Worm (Caenorhabditis elegans) whole organism, young adult: ENCODE data around the gene ttx-3.
A peak's percentile ranks its signal among the peaks of the same experiment; 100 is the strongest.

ENCODE experiments used
- B0019.2 ChIP-seq: fragments of 200-800 bp; sonication (Bioruptor generic); conservative IDR thresholded peaks from 2 replicates; pipeline ENCODE4 v1.3.6; 2022; ENCODE audit warnings: missing genetic modification reagents, missing genetic modification characterization, missing compliant biosample characterization
- B0261.1 ChIP-seq: sonication (generic microtip); optimal IDR thresholded peaks from 2 replicates; lab custom pipeline; 2016; ENCODE audit warnings: mild to moderate bottlenecking, missing genetic modification characterization, moderate library complexity, missing compliant biosample characterization
- C06A6.2 ChIP-seq: fragments of 200-800 bp; sonication (Bioruptor generic); conservative IDR thresholded peaks from 2 replicates; pipeline ENCODE4 v1.3.6; 2022; ENCODE audit warnings: missing genetic modification characterization, missing compliant biosample characterization
- F22D6.2 ChIP-seq: sonication (generic microtip); optimal IDR thresholded peaks from 2 replicates; lab custom pipeline; 2016; ENCODE audit warnings: mild to moderate bottlenecking, missing genetic modification characterization, missing compliant biosample characterization
- F39B2.1 ChIP-seq: fragments of 200-800 bp; sonication (Bioruptor generic); IDR thresholded peaks from 2 replicates; pipeline ENCODE4 v1.3.6; 2022; ENCODE audit warnings: missing genetic modification reagents, missing genetic modification characterization, missing compliant biosample characterization
- F49E8.2 ChIP-seq: sonication (generic microtip); optimal IDR thresholded peaks from 3 replicates; lab custom pipeline; 2017; ENCODE audit warnings: missing genetic modification characterization, mild to moderate bottlenecking, missing compliant biosample characterization, antibody characterized with exemption, moderate library complexity; ENCODE audit not compliant: insufficient read depth
- Y56A3A.18 ChIP-seq: fragments of 200-800 bp; sonication (Bioruptor generic); IDR thresholded peaks from 2 replicates; pipeline ENCODE4 v1.3.6; 2022; ENCODE audit warnings: missing genetic modification reagents, missing genetic modification characterization, missing compliant biosample characterization
- akir-1 ChIP-seq: fragments of 200-800 bp; sonication (Bioruptor generic); optimal IDR thresholded peaks from 2 replicates; lab custom pipeline; 2018; ENCODE audit warnings: mild to moderate bottlenecking, missing genetic modification characterization, moderate library complexity, missing compliant biosample characterization
- ama-1 ChIP-seq, 3 experiments: fragments of 150-350 bp in 1 of 3; sonication (generic microtip) in 2 of 3; optimal IDR thresholded peaks; 2 replicates each; lab custom pipeline; 2014 to 2018; ENCODE audit warnings: missing biosample characterization in 2 of 3, missing genetic modification characterization in 2 of 3, missing genetic modification reagents in 2 of 3
- aptf-2 ChIP-seq: fragments of 200-800 bp; sonication (Bioruptor generic); conservative IDR thresholded peaks from 2 replicates; pipeline ENCODE4 v1.3.6; 2022; ENCODE audit warnings: missing genetic modification reagents, missing genetic modification characterization, missing compliant biosample characterization
- bed-2 ChIP-seq: fragments of 200-800 bp; sonication (Bioruptor generic); IDR thresholded peaks from 2 replicates; pipeline ENCODE4 v1.3.6; 2022; ENCODE audit warnings: missing genetic modification reagents, missing genetic modification characterization, missing compliant biosample characterization
- ceh-27 ChIP-seq: fragments of 200-800 bp; sonication (Bioruptor generic); optimal IDR thresholded peaks from 2 replicates; lab custom pipeline; 2018; ENCODE audit warnings: mild to moderate bottlenecking, missing genetic modification characterization, moderate library complexity, missing compliant biosample characterization
- ceh-58 ChIP-seq: fragments of 200-800 bp; sonication (Bioruptor generic); IDR thresholded peaks from 2 replicates; pipeline ENCODE4 v1.3.6; 2022; ENCODE audit warnings: missing genetic modification characterization, missing compliant biosample characterization
- die-1 ChIP-seq: sonication (generic microtip); optimal IDR thresholded peaks from 2 replicates; lab custom pipeline; 2016; ENCODE audit warnings: missing genotype, mild to moderate bottlenecking, missing genetic modification characterization, missing compliant biosample characterization
- dpff-1 ChIP-seq: sonication (generic microtip); optimal IDR thresholded peaks from 2 replicates; lab custom pipeline; 2017; ENCODE audit warnings: mild to moderate bottlenecking, missing genetic modification characterization, missing compliant biosample characterization
- egrh-3 ChIP-seq: fragments of 200-800 bp; sonication (Bioruptor generic); IDR thresholded peaks from 2 replicates; pipeline ENCODE4 v1.3.6; 2022; ENCODE audit warnings: missing genetic modification reagents, missing genetic modification characterization, missing compliant biosample characterization
- ets-4 ChIP-seq: fragments of 200-800 bp; sonication (Bioruptor generic); optimal IDR thresholded peaks from 2 replicates; lab custom pipeline; 2018; ENCODE audit warnings: mild to moderate bottlenecking, missing genetic modification characterization, missing compliant biosample characterization
- gei-17 ChIP-seq: fragments of 200-800 bp; sonication (Bioruptor generic); optimal IDR thresholded peaks from 2 replicates; lab custom pipeline; 2018; ENCODE audit warnings: mild to moderate bottlenecking, missing genetic modification characterization, missing compliant biosample characterization
- him-1 ChIP-seq: sonication (generic microtip); optimal IDR thresholded peaks from 2 replicates; lab custom pipeline; 2016; ENCODE audit warnings: missing genotype, missing genetic modification reagents, missing genetic modification characterization, missing compliant biosample characterization
- hmg-1.2 ChIP-seq: fragments of 200-800 bp; sonication (Bioruptor generic); IDR thresholded peaks from 2 replicates; pipeline ENCODE4 v1.3.6; 2022; ENCODE audit warnings: missing genetic modification reagents, missing genetic modification characterization, missing compliant biosample characterization
- hsf-1 ChIP-seq: fragments of 200-800 bp; sonication (Bioruptor generic); IDR thresholded peaks from 2 replicates; pipeline ENCODE4 v1.3.6; 2022; ENCODE audit warnings: missing genetic modification reagents, missing genetic modification characterization, missing compliant biosample characterization
- lag-1 ChIP-seq: fragments of 200-800 bp; sonication (Bioruptor generic); IDR thresholded peaks from 2 replicates; pipeline ENCODE4 v1.3.6; 2022; ENCODE audit warnings: missing genetic modification reagents, missing genetic modification characterization, missing compliant biosample characterization
- let-526 ChIP-seq: fragments of 200-800 bp; sonication (Bioruptor generic); IDR thresholded peaks from 2 replicates; pipeline ENCODE4 v1.3.6; 2022; ENCODE audit warnings: missing genetic modification reagents, missing genetic modification characterization, missing compliant biosample characterization
- lin-26 ChIP-seq: fragments of 200-800 bp; sonication (Bioruptor generic); IDR thresholded peaks from 2 replicates; pipeline ENCODE4 v1.3.6; 2022; ENCODE audit warnings: missing genetic modification reagents, missing genetic modification characterization, missing compliant biosample characterization
- lin-40 ChIP-seq: sonication (generic microtip); optimal IDR thresholded peaks from 2 replicates; lab custom pipeline; 2016; ENCODE audit warnings: missing genetic modification characterization, mild to moderate bottlenecking, missing compliant biosample characterization, missing genotype, missing genetic modification reagents
- madf-6 ChIP-seq: fragments of 200-800 bp; sonication (Bioruptor generic); IDR thresholded peaks from 2 replicates; pipeline ENCODE4 v1.3.6; 2022; ENCODE audit warnings: missing genetic modification reagents, missing genetic modification characterization, missing compliant biosample characterization
- mcd-1 ChIP-seq: fragments of 200-800 bp; sonication (Bioruptor generic); IDR thresholded peaks from 2 replicates; pipeline ENCODE4 v1.3.6; 2022; ENCODE audit warnings: missing genetic modification reagents, missing genetic modification characterization, missing compliant biosample characterization
- mxl-1 ChIP-seq: sonication (generic microtip); optimal IDR thresholded peaks from 2 replicates; lab custom pipeline; 2016; ENCODE audit warnings: missing genetic modification characterization, missing compliant biosample characterization
- nfya-1 ChIP-seq: sonication (generic microtip); optimal IDR thresholded peaks from 2 replicates; lab custom pipeline; 2017; ENCODE audit warnings: antibody characterized with exemption, missing compliant biosample characterization, missing genetic modification characterization, borderline replicate concordance; ENCODE audit not compliant: insufficient read depth
- nfya-2 ChIP-seq: fragments of 200-800 bp; sonication (Bioruptor generic); IDR thresholded peaks from 2 replicates; pipeline ENCODE4 v1.3.6; 2022; ENCODE audit warnings: missing genetic modification reagents, missing genetic modification characterization, missing compliant biosample characterization
- nfyb-1 ChIP-seq: fragments of 200-800 bp; sonication (Bioruptor generic); IDR thresholded peaks from 2 replicates; pipeline ENCODE4 v1.3.6; 2022; ENCODE audit warnings: missing genetic modification reagents, missing genetic modification characterization, missing compliant biosample characterization
- rcor-1 ChIP-seq: fragments of 200-800 bp; sonication (Bioruptor generic); IDR thresholded peaks from 2 replicates; pipeline ENCODE4 v1.3.6; 2022; ENCODE audit warnings: missing genetic modification reagents, missing genetic modification characterization, missing compliant biosample characterization
- rpc-1 ChIP-seq, 2 experiments: fragments of 150-350 bp in 1 of 2; sonication (generic microtip) in 1 of 2; optimal IDR thresholded peaks; 2 replicates each; lab custom pipeline; 2014 to 2018; ENCODE audit warnings: missing biosample characterization in 1 of 2, missing genetic modification characterization in 1 of 2, missing genetic modification reagents in 1 of 2, missing genotype in 1 of 2
- somi-1 ChIP-seq: fragments of 200-800 bp; sonication (Bioruptor generic); optimal IDR thresholded peaks from 2 replicates; lab custom pipeline; 2018; ENCODE audit warnings: mild to moderate bottlenecking, missing genetic modification characterization, missing compliant biosample characterization
- tbp1 ChIP-seq: fragments of 200-800 bp; sonication (Bioruptor generic); optimal IDR thresholded peaks from 2 replicates; lab custom pipeline; 2018; ENCODE audit warnings: mild to moderate bottlenecking, missing genetic modification characterization, missing compliant biosample characterization
- unc-130 ChIP-seq: sonication (generic microtip); optimal IDR thresholded peaks from 2 replicates; lab custom pipeline; 2016; ENCODE audit warnings: missing genetic modification reagents, missing genetic modification characterization, missing compliant biosample characterization
- zfh-2 ChIP-seq: fragments of 200-800 bp; sonication (Bioruptor generic); conservative IDR thresholded peaks from 2 replicates; pipeline ENCODE4 v1.3.6; 2022; ENCODE audit warnings: missing genetic modification reagents, missing genetic modification characterization, missing compliant biosample characterization
- ztf-28 ChIP-seq: fragments of 200-800 bp; sonication (Bioruptor generic); IDR thresholded peaks from 2 replicates; pipeline ENCODE4 v1.3.6; 2022; ENCODE audit warnings: missing genetic modification reagents, missing genetic modification characterization, missing compliant biosample characterization

ttx-3 gene

ce11 chrX:11769278-11769677 is at the start of gene ttx-3:
TSS of gene ttx-3 (minus strand) at chrX:11769378.
- TF ChIP-seq mcd-1 (GFP tag; lab: Robert Waterston, UW) (no peak), nfya-1 (tag; lab: Kevin White, UChicago) (no peak)
- TF ChIP-seq, all 124 proteins: peak for 0

DNA sequence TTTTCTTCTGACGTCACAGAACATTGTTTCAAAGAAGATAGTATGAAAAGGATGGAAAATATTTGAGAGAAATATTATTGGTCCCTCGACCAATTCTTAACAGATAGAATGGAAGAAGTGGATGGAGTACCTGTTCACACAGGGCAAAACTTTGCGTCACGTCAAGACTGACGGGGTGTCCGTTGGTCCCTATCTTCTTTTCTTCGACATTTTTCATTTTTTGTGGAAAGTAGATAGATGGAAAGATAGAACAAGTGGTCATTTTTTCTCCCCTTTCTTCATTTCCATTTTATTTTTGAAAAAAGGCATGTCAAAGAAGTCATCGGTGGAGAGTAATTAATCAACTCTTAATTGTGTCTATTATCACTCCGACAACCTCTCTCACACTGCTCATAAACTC is 49.5 kb upstream of the ttx-3 start:
- TF ChIP-seq nfyb-1 (GFP tag; lab: Robert Waterston, UW) (no peak), hsf-1 (GFP tag; lab: Robert Waterston, UW) (no peak), egrh-3 (no peak), ztf-28 (GFP tag; lab: Robert Waterston, UW) (no peak), aptf-2 (no peak), lag-1 (no peak), rpc-1 (optimal IDR thresholded peaks at IDR 0.05; lab: Kevin White, UChicago) (no peak), rpc-1 (tag; optimal IDR thresholded peaks at IDR 0.05; lab: Kevin White, UChicago) (no peak), tbp1 (GFP tag; lab: Kevin White, UChicago) (no peak), ets-4 (GFP tag; lab: Kevin White, UChicago) (no peak), mxl-1 (tag; lab: Kevin White, UChicago) (no peak), die-1 (no peak), gei-17 (GFP tag; lab: Kevin White, UChicago) (no peak), B0261.1 (tag; lab: Kevin White, UChicago) (no peak), ceh-27 (GFP tag; lab: Kevin White, UChicago) (no peak)

DNA sequence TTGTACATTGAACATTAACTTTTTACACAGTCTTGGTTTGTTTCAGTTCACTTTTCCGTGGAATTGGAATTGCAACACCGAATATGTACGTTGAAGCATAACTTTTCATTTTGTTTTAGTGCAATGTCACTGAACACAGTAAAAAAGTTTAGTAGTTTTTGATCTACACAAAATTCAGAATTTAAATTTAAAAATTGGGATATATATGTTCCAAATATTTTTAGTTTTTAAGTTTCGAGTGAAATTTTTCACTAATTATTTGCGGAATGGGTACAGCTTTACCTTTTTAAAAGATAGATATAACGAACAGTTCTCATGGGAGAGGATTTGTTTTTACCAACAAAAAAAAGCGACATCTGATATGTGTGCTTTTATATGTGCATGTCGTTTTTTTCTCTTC is 47.6 kb upstream of the ttx-3 start:
- no peak for TF ChIP-seq dpff-1 (tag; lab: Kevin White, UChicago)
- TF ChIP-seq aptf-2 = no peak
- no peak for TF ChIP-seq ceh-58 (GFP tag; lab: Robert Waterston, UW)
- no peak for TF ChIP-seq ama-1 (optimal IDR thresholded peaks at IDR 0.05; lab: Kevin White, UChicago)
- no peak for TF ChIP-seq ama-1 (GFP tag; optimal IDR thresholded peaks at IDR 0.05; lab: Kevin White, UChicago)
- no peak for TF ChIP-seq bed-2 (GFP tag; lab: Robert Waterston, UW)
- TF ChIP-seq mxl-1 (tag; lab: Kevin White, UChicago) = no peak
- TF ChIP-seq madf-6 (GFP tag; lab: Robert Waterston, UW) = no peak
- TF ChIP-seq lin-40 (tag; lab: Kevin White, UChicago) = no peak
- no peak for TF ChIP-seq unc-130 (GFP tag; lab: Kevin White, UChicago)
- no peak for TF ChIP-seq let-526
- no peak for TF ChIP-seq lag-1
- no peak for TF ChIP-seq F49E8.2 (tag; lab: Kevin White, UChicago)
- TF ChIP-seq F39B2.1 = no peak
- TF ChIP-seq lin-26 = no peak
- TF ChIP-seq nfya-2 (GFP tag; lab: Robert Waterston, UW) = no peak
- no peak for TF ChIP-seq somi-1
- no peak for TF ChIP-seq Y56A3A.18 (GFP tag; lab: Robert Waterston, UW)
- TF ChIP-seq akir-1 (GFP tag; lab: Kevin White, UChicago) = no peak
- no peak for TF ChIP-seq F22D6.2 (tag; lab: Kevin White, UChicago)

- peak; percentile 88 for TF ChIP-seq zfh-2 (GFP tag; lab: Robert Waterston, UW)
- no peak for TF ChIP-seq him-1 (tag; lab: Kevin White, UChicago)
- TF ChIP-seq C06A6.2 = no peak
- no peak for TF ChIP-seq hmg-1.2 (GFP tag; lab: Robert Waterston, UW)
- no peak for TF ChIP-seq ztf-28 (GFP tag; lab: Robert Waterston, UW)
- peak; percentile 59; the same call in 1 of the 2 replicates for TF ChIP-seq egrh-3
- no peak for TF ChIP-seq rcor-1 (GFP tag; lab: Robert Waterston, UW)
- no peak for TF ChIP-seq B0019.2
Observed at ce11 chrX:11814667-11815066, 45.5 kb upstream of the ttx-3 start, which contains the start of gene C34E11.2. TSS of gene C34E11.2 (minus strand) at chrX:11814750.
